Worm (Caenorhabditis elegans) whole organism, L4/young adult: ENCODE data around the gene C27D6.15.

Experiments used
- dao-5 ChIP-seq: sonication (generic microtip); optimal IDR thresholded peaks from 2 replicates; lab custom pipeline; 2016; ENCODE audit warnings: missing genotype, missing genetic modification characterization, moderate library complexity, missing compliant biosample characterization
- him-1 ChIP-seq: sonication (generic microtip); optimal IDR thresholded peaks from 2 replicates; lab custom pipeline; 2016; ENCODE audit warnings: missing genotype, missing genetic modification reagents, missing genetic modification characterization, missing compliant biosample characterization

DNA sequence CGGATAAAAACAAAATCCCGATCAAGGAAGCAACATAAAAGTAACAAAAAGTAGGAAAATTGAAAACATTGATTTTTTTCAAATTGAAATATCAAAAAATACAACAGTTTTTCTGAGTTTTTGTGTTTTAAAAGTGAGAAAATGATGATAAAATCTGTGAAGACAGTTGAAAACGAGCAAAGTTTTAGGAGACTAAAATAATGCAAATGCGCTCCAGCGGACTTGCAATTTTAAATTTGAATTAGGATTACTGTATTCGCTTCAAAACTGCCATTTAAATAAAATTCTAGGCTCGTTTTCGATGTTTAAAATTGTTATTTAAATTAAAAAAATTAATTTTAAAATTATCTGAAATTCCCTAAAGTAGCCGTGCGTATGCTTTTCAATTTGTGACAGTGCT lies 16.2 kb downstream of the C27D6.15 start:
- no peak for TF ChIP-seq dao-5
- no peak for TF ChIP-seq him-1 (tag; lab: Kevin White, UChicago)
